Worm (Caenorhabditis elegans) whole organism, L2 larva: ENCODE data around the gene cgr-1.

Experiments
- C34F6.9 ChIP-seq: fragments of 150-350 bp; optimal IDR thresholded peaks from 2 replicates; lab custom pipeline; 2014; ENCODE audit warnings: missing biosample characterization, missing genetic modification characterization
- F13H6.1 ChIP-seq: sonication (generic microtip); optimal IDR thresholded peaks from 2 replicates; lab custom pipeline; 2016; ENCODE audit warnings: missing genetic modification characterization, missing compliant biosample characterization
- R02D3.7 ChIP-seq: fragments of 150-350 bp; optimal IDR thresholded peaks from 2 replicates; lab custom pipeline; 2014; ENCODE audit warnings: missing biosample characterization, missing genetic modification characterization
- Y55F3AM.14 ChIP-seq: fragments of 200-800 bp; sonication (Bioruptor generic); optimal IDR thresholded peaks from 2 replicates; lab custom pipeline; 2018; ENCODE audit warnings: mild to moderate bottlenecking, missing genetic modification characterization, missing compliant biosample characterization
- ama-1 ChIP-seq: fragments of 150-350 bp; optimal IDR thresholded peaks from 2 replicates; lab custom pipeline; 2018; ENCODE audit warnings: inconsistent platforms
- ceh-82 ChIP-seq: fragments of 150-350 bp; optimal IDR thresholded peaks from 2 replicates; lab custom pipeline; 2014; ENCODE audit warnings: missing biosample characterization, missing genetic modification characterization
- crh-2 ChIP-seq: sonication (generic microtip); optimal IDR thresholded peaks from 2 replicates; lab custom pipeline; 2017; ENCODE audit warnings: missing biosample characterization, missing genetic modification characterization
- egl-27 ChIP-seq: sonication (generic microtip); optimal IDR thresholded peaks from 3 replicates; lab custom pipeline; 2017; ENCODE audit warnings: missing biosample characterization, missing genetic modification reagents, missing genetic modification characterization
- fos-1 ChIP-seq: fragments of 150-350 bp; optimal IDR thresholded peaks from 2 replicates; lab custom pipeline; 2014; ENCODE audit warnings: missing biosample characterization, missing genetic modification characterization
- lin-13 ChIP-seq: fragments of 150-350 bp; optimal IDR thresholded peaks from 2 replicates; lab custom pipeline; 2014; ENCODE audit warnings: missing biosample characterization, missing genetic modification reagents, missing genetic modification characterization
- lin-39 ChIP-seq: fragments of 150-350 bp; optimal IDR thresholded peaks from 2 replicates; lab custom pipeline; 2014; ENCODE audit warnings: missing biosample characterization, missing genetic modification reagents, missing genetic modification characterization
- lsy-2 ChIP-seq, 2 experiments: fragments of 150-350 bp in 1 of 2; sonication (generic microtip) in 1 of 2; optimal IDR thresholded peaks; 2 replicates each; lab custom pipeline; 2014 to 2017; ENCODE audit warnings: missing biosample characterization in 2 of 2, missing genetic modification characterization in 2 of 2
- mab-5 ChIP-seq: fragments of 150-350 bp; optimal IDR thresholded peaks from 2 replicates; lab custom pipeline; 2014; ENCODE audit warnings: missing biosample characterization, missing genetic modification characterization
- mdl-1 ChIP-seq, 2 experiments: fragments of 150-350 bp in 1 of 2; sonication (generic microtip) in 1 of 2; optimal IDR thresholded peaks; 2 replicates each; lab custom pipeline; 2017; ENCODE audit warnings: missing biosample characterization in 2 of 2, missing genetic modification characterization in 2 of 2
- nhr-12 ChIP-seq: fragments of 150-350 bp; optimal IDR thresholded peaks from 2 replicates; lab custom pipeline; 2014; ENCODE audit warnings: missing biosample characterization, missing genetic modification characterization
- nhr-129 ChIP-seq: fragments of 150-350 bp; optimal IDR thresholded peaks from 2 replicates; lab custom pipeline; 2014; ENCODE audit warnings: missing biosample characterization, missing genetic modification characterization
- nhr-21 ChIP-seq: fragments of 150-350 bp; optimal IDR thresholded peaks from 2 replicates; lab custom pipeline; 2014; ENCODE audit warnings: missing biosample characterization, missing genetic modification characterization
- nhr-23 ChIP-seq: fragments of 150-350 bp; optimal IDR thresholded peaks from 2 replicates; lab custom pipeline; 2014; ENCODE audit warnings: missing biosample characterization, missing genetic modification reagents, missing genetic modification characterization
- nhr-237 ChIP-seq: fragments of 150-350 bp; optimal IDR thresholded peaks from 2 replicates; lab custom pipeline; 2014; ENCODE audit warnings: missing biosample characterization, missing genetic modification characterization
- nhr-25 ChIP-seq: fragments of 150-350 bp; sonication (generic microtip); optimal IDR thresholded peaks from 3 replicates; lab custom pipeline; 2014; ENCODE audit warnings: missing biosample characterization, missing genetic modification characterization
- nhr-6 ChIP-seq: fragments of 150-350 bp; optimal IDR thresholded peaks from 2 replicates; lab custom pipeline; 2014; ENCODE audit warnings: missing biosample characterization, missing genetic modification characterization
- nhr-77 ChIP-seq: fragments of 150-350 bp; optimal IDR thresholded peaks from 2 replicates; lab custom pipeline; 2014; ENCODE audit warnings: missing biosample characterization, missing genetic modification characterization
- sma-9 ChIP-seq, 2 experiments: fragments of 150-350 bp in 1 of 2; sonication (generic microtip) in 1 of 2; optimal IDR thresholded peaks; 2 replicates each; lab custom pipeline; 2014 to 2016; ENCODE audit warnings: missing genetic modification characterization in 2 of 2, mild to moderate bottlenecking in 1 of 2, missing biosample characterization in 1 of 2, missing compliant biosample characterization in 1 of 2, missing genetic modification reagents in 1 of 2, moderate library complexity in 1 of 2
- snpc-4 ChIP-seq: fragments of 150-350 bp; optimal IDR thresholded peaks from 2 replicates; lab custom pipeline; 2014; ENCODE audit warnings: missing biosample characterization, missing genetic modification characterization
- unc-39 ChIP-seq: fragments of 150-350 bp; optimal IDR thresholded peaks from 2 replicates; lab custom pipeline; 2014; ENCODE audit warnings: missing biosample characterization, missing genetic modification characterization
- unc-62 ChIP-seq: fragments of 150-350 bp; optimal IDR thresholded peaks from 2 replicates; lab custom pipeline; 2014; ENCODE audit warnings: missing biosample characterization, missing genetic modification reagents, missing genetic modification characterization
- ztf-1 ChIP-seq: fragments of 200-800 bp; sonication (Bioruptor generic); conservative IDR thresholded peaks from 2 replicates; pipeline ENCODE4 v1.3.6; 2022; ENCODE audit warnings: missing genetic modification characterization, missing compliant biosample characterization
- ztf-4 ChIP-seq: fragments of 150-350 bp; optimal IDR thresholded peaks from 2 replicates; lab custom pipeline; 2014; ENCODE audit warnings: missing biosample characterization, missing genetic modification characterization

cgr-1 gene

DNA sequence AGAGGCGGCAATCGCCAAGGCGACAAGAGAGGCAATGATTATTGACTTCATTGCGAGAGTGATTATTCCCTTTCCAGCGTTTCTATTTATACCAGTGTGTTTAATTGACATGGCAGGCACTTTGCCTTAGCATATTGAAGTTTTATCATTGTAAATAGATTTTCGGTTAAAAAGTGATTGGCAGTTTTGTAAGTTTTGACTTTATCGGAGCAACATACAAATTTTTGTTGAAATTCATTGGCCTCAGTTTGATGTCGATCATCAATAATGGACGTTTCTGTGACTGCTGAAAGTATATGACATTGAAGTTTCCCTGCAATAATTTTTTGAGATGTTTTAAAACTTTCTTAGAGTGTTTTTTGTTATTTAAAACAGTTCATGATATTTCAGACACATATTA, 27.8 kb downstream of the cgr-1 start, which contains the start of gene vit-3:
Gene vit-3 (minus strand): TSS at position 60 of the 400 bp plus-strand sequence.
- TF ChIP-seq C34F6.9 (tag; lab: Kevin White, UChicago): no peak
- no peak for TF ChIP-seq mdl-1 (tag; optimal IDR thresholded peaks at IDR 0.05; lab: Kevin White, UChicago)
- TF ChIP-seq lin-13 (GFP tag; lab: Kevin White, UChicago): no peak
- TF ChIP-seq nhr-77 (tag; lab: Kevin White, UChicago): no peak
- TF ChIP-seq nhr-129 (tag; lab: Kevin White, UChicago): no peak
- TF ChIP-seq fos-1 (tag; lab: Kevin White, UChicago): no peak
- no peak for TF ChIP-seq R02D3.7 (tag; lab: Kevin White, UChicago)
- TF ChIP-seq ztf-4 (tag; lab: Kevin White, UChicago): no peak

DNA sequence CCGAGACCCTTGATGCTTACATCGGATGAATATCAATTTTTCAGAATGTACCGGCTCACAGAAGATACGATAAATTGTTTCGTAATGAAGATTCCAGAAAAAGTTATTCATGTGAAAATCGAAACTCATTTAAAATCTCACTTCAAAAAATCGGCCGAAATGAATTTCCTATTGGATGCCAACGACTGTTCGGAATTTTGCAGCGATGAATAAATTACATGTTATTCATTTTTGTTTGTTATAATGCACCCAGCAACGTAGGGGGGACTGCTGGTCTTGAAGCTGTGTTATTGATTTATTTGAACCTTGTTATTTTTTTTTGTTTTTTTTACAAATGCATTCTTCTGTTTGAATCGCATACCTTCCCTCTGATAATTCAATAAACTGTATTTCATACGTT, 33.4 kb downstream of the cgr-1 start:
- no peak for TF ChIP-seq mdl-1 (tag; optimal IDR thresholded peaks at IDR 0.05; lab: Kevin White, UChicago)

DNA sequence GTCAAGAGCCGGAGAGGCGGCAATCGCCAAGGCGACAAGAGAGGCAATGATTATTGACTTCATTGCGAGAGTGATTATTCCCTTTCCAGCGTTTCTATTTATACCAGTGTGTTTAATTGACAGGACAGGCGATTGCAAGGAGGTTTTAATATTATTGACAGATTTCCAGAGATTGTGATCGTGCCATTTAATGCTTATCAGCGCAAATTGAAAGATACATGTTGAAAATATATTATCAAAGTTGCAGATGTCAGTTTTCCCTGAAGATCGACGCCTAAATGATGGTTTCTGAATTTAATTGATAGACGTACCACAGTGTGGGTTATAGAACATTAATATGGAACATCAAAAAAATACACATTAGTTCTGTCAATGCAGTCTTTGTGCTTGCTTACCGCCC, 36.4 kb downstream of the cgr-1 start, which contains the start of gene vit-4:
Gene vit-4 (minus strand): TSS at position 63 of the 400 bp plus-strand sequence.
- no peak for TF ChIP-seq nhr-12 (tag; lab: Kevin White, UChicago)
- no peak for TF ChIP-seq unc-39 (tag; lab: Kevin White, UChicago)
- no peak for TF ChIP-seq R02D3.7 (tag; lab: Kevin White, UChicago)
- no peak for TF ChIP-seq C34F6.9 (tag; lab: Kevin White, UChicago)
- TF ChIP-seq F13H6.1 (tag; lab: Kevin White, UChicago): no peak
- no peak for TF ChIP-seq ztf-1 (GFP tag; lab: Robert Waterston, UW)
- TF ChIP-seq egl-27 (tag; lab: Kevin White, UChicago): no peak
- TF ChIP-seq nhr-77 (tag; lab: Kevin White, UChicago): no peak
- TF ChIP-seq Y55F3AM.14 (GFP tag; lab: Kevin White, UChicago): no peak

DNA sequence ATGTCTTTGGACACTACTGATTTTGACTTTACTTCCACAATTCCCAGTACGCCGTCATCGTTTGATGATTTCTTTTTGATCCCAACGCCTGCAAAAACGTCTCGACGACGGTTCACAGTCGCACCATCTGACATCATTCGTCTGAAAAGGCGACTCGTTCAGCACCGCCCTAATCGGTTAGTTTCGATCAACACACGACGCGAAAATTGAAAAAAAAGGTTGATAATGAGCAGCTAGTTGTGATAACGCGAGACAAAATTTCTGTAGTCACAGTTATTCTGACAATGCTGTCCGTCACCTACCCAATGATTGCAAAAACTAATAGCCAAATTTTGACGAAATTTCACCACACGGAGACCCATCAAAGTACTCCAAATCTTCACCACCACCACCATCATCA, 44.3 kb downstream of the cgr-1 start:
- TF ChIP-seq lin-39 (tag; lab: Kevin White, UChicago) (no peak), nhr-6 (tag; lab: Kevin White, UChicago) (no peak), sma-9 (GFP tag; optimal IDR thresholded peaks at IDR 0.05; lab: Kevin White, UChicago) (peak; percentile 31), sma-9 (tag; optimal IDR thresholded peaks at IDR 0.05; lab: Kevin White, UChicago) (no peak), lin-13 (GFP tag; lab: Kevin White, UChicago) (no peak), crh-2 (peak; percentile 3), fos-1 (tag; lab: Kevin White, UChicago) (peak; percentile 60), lsy-2 (tag; optimal IDR thresholded peaks at IDR 0.05; lab: Kevin White, UChicago) (no peak), nhr-25 (tag; lab: Kevin White, UChicago) (no peak)

DNA sequence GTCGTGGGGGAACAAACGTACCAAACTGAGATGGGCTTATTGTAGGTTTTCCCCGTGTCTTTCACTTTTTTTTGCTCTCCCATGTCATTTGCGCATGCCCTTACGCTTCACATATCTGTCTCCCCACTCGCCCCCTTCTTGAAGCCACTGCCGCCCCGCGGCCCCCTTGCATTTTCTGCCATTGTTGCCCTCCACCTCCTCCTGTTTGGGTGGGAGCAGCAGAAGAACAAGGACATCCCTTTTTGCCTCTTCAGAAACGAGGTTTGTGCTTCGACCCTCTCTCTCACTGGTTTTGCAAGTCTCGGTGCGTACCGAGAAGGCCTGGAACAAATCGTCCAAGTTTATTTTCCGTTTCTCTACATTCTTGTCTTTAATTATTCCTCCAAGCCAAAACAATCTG, 46.1 kb downstream of the cgr-1 start:
- no peak for TF ChIP-seq ztf-4 (tag; lab: Kevin White, UChicago)
- no peak for TF ChIP-seq nhr-23
- TF ChIP-seq mdl-1 (tag; optimal IDR thresholded peaks at IDR 0.05; lab: Kevin White, UChicago): no peak
- no peak for TF ChIP-seq ceh-82 (tag; lab: Kevin White, UChicago)
- TF ChIP-seq unc-39 (tag; lab: Kevin White, UChicago): no peak
- TF ChIP-seq nhr-6 (tag; lab: Kevin White, UChicago): no peak
- TF ChIP-seq nhr-21 (tag; lab: Kevin White, UChicago): no peak
- no peak for TF ChIP-seq lsy-2 (tag; optimal IDR thresholded peaks at IDR 0.05; lab: Kevin White, UChicago)
- TF ChIP-seq mab-5 (tag; lab: Kevin White, UChicago): no peak
- TF ChIP-seq sma-9 (GFP tag; optimal IDR thresholded peaks at IDR 0.05; lab: Kevin White, UChicago): no peak
- no peak for TF ChIP-seq sma-9 (tag; optimal IDR thresholded peaks at IDR 0.05; lab: Kevin White, UChicago)
- TF ChIP-seq lin-13 (GFP tag; lab: Kevin White, UChicago): no peak

DNA sequence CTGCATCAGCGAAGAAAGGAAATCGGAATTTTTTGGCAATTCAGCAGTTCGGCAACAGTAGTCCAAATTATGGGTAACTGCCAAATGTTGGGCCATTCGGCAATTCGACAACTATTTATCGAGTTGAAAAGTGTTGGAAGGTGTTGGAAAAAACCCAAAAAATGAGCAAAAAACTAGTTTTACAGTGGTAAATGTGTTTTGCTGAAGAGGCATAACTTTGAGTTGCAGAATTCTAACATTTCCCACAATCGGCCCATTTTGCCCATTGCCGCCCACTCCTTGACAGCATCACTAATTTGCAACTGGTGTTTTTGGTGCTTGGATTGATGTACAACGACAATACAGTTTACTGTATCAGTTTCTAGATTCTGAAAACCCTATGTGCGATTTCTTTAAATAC, 46.6 kb downstream of the cgr-1 start:
- no peak for TF ChIP-seq crh-2
- no peak for TF ChIP-seq nhr-129 (tag; lab: Kevin White, UChicago)
- TF ChIP-seq nhr-23: no peak
- no peak for TF ChIP-seq nhr-237
- no peak for TF ChIP-seq lsy-2 (tag; optimal IDR thresholded peaks at IDR 0.05; lab: Kevin White, UChicago)
- TF ChIP-seq ama-1: no peak
- TF ChIP-seq F13H6.1 (tag; lab: Kevin White, UChicago): no peak
- no peak for TF ChIP-seq snpc-4 (tag; lab: Kevin White, UChicago)
- no peak for TF ChIP-seq unc-62 (GFP tag; lab: Kevin White, UChicago)
